Fruit fly (Drosophila melanogaster): ENCODE measurements around the gene CG17349.

- TF ChIP-seq Abd-B (GFP tag; optimal IDR thresholded peaks at IDR 0.05) (no peak), N (GFP tag; optimal IDR thresholded peaks at IDR 0.05) (no peak), lola (GFP tag; optimal IDR thresholded peaks at IDR 0.05) (no peak), Dif (GFP tag; optimal IDR thresholded peaks at IDR 0.05; ENCODE audit: partially characterized antibody) (no peak), dsf (GFP tag; optimal IDR thresholded peaks at IDR 0.05; ENCODE audit: borderline replicate concordance) (no peak), rgr (GFP tag; optimal IDR thresholded peaks at IDR 0.05) (no peak), Hnf4 (GFP tag; optimal IDR thresholded peaks at IDR 0.05) (no peak), Hr78 (GFP tag; optimal IDR thresholded peaks at IDR 0.05) (no peak), usp (GFP tag; optimal IDR thresholded peaks at IDR 0.05) (no peak), jim (GFP tag; optimal IDR thresholded peaks at IDR 0.05) (no peak)
These were observed 49.3 kb upstream of the CG17349 start for dm6 chr2L:19320787-19321593.
